Fruit fly (Drosophila melanogaster) Kc167 (cell line): ENCODE measurements around the gene Acp1.

ENCODE experiments used
- Sin3A ChIP-seq: fragments of >200 bp; optimal IDR thresholded peaks from 2 replicates; lab custom pipeline; 2018; ENCODE audit warnings: missing external identifiers
- h ChIP-seq: fragments of >200 bp; optimal IDR thresholded peaks from 3 replicates; lab custom pipeline; 2018; ENCODE audit warnings: missing external identifiers
- insv ChIP-seq: fragments of >200 bp; optimal IDR thresholded peaks from 3 replicates; lab custom pipeline; 2018; ENCODE audit warnings: missing external identifiers
- psq ChIP-seq: fragments of >200 bp; optimal IDR thresholded peaks from 2 replicates; lab custom pipeline; 2017; ENCODE audit warnings: missing external identifiers
- ttk ChIP-seq: sonication (Bioruptor generic); optimal IDR thresholded peaks from 2 replicates; lab custom pipeline; 2017; ENCODE audit warnings: missing external identifiers

dm6 chr2L:7790448-7791355 lies 49.4 kb upstream of the Acp1 start, which contains the start of gene CG7149:
- TF ChIP-seq insv (lab: Kevin White, UChicago), result no peak
- no peak for TF ChIP-seq psq (lab: Kevin White, UChicago)
- no peak for TF ChIP-seq h (lab: Kevin White, UChicago)
- no peak for TF ChIP-seq ttk (lab: Kevin White, UChicago)
- no peak for TF ChIP-seq Sin3A
